Fruit fly (Drosophila melanogaster): ENCODE data around the gene SP1029.

- TF ChIP-seq tj (GFP tag; optimal IDR thresholded peaks at IDR 0.05) (peak; percentile 99), cic (GFP tag; optimal IDR thresholded peaks at IDR 0.05) (no peak), toe (GFP tag; optimal IDR thresholded peaks at IDR 0.05) (no peak), CG1620 (GFP tag; optimal IDR thresholded peaks at IDR 0.05) (no peak), Hr96 (GFP tag; optimal IDR thresholded peaks at IDR 0.05) (no peak)
These were observed 33.8 kb downstream of the SP1029 start for dm6 chr3R:29216484-29216863.
